Worm (Caenorhabditis elegans) whole organism, midembryonic: ENCODE data around the gene Y57E12B.11.

ENCODE experiments used
- T22C8.4 ChIP-seq: fragments of 200-800 bp; sonication (Bioruptor generic); IDR thresholded peaks from 2 replicates; pipeline ENCODE4 v1.3.6; 2022; ENCODE audit warnings: missing genetic modification characterization, missing compliant biosample characterization
- cog-1 ChIP-seq: sonication (generic microtip); optimal IDR thresholded peaks from 2 replicates; lab custom pipeline; 2016; ENCODE audit warnings: missing genetic modification characterization, missing compliant biosample characterization
- flt-1 ChIP-seq: fragments of 200-800 bp; sonication (Bioruptor generic); IDR thresholded peaks from 2 replicates; pipeline ENCODE4 v1.3.6; 2022; ENCODE audit warnings: missing genetic modification characterization, missing compliant biosample characterization
- klf-2 ChIP-seq: fragments of 200-800 bp; sonication (Bioruptor generic); conservative IDR thresholded peaks from 2 replicates; pipeline ENCODE4 v1.3.6; 2022; ENCODE audit warnings: missing genetic modification reagents, missing genetic modification characterization, missing compliant biosample characterization
- med-1 ChIP-seq: sonication (generic microtip); optimal IDR thresholded peaks from 2 replicates; lab custom pipeline; 2017; ENCODE audit warnings: missing genetic modification characterization, mild to moderate bottlenecking, missing compliant biosample characterization, antibody characterized with exemption, missing genetic modification reagents; ENCODE audit not compliant: insufficient read depth
- ref-1 ChIP-seq: fragments of 200-800 bp; sonication (Bioruptor generic); conservative IDR thresholded peaks from 2 replicates; pipeline ENCODE4 v1.3.6; 2022; ENCODE audit warnings: missing genetic modification reagents, missing genetic modification characterization, missing compliant biosample characterization
- tab-1 ChIP-seq: fragments of 200-800 bp; sonication (Bioruptor generic); IDR thresholded peaks from 2 replicates; pipeline ENCODE4 v1.3.6; 2022; ENCODE audit warnings: missing genetic modification characterization, missing compliant biosample characterization
- ztf-23 ChIP-seq: fragments of 200-800 bp; sonication (Bioruptor generic); IDR thresholded peaks from 2 replicates; pipeline ENCODE4 v1.3.6; 2022; ENCODE audit warnings: missing genetic modification reagents, missing genetic modification characterization, missing compliant biosample characterization
- ztf-29 ChIP-seq: fragments of 200-800 bp; sonication (Bioruptor generic); IDR thresholded peaks from 2 replicates; pipeline ENCODE4 v1.3.6; 2022; ENCODE audit warnings: missing genetic modification reagents, missing genetic modification characterization, missing compliant biosample characterization

Gene Y57E12B.11

DNA sequence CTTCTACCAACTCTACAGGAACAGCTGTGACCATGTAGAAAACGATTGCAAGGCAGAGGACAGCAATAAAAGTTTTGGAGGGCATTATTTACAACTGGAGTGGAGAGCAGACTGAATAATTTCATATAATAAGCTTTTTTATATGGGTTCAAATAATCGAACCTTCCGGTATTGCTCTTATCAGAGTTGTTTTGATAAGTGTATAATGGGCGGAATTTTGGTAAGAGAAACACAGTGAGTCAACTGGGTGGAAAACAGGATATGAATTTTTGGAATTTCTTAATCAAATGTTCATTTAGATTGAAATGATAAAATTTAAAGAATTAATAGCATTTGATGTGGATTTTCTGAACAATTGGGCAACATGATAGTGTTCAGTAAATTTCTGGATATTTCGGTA is at the start of gene Y57E12B.11:
Gene Y57E12B.11, minus strand, starts transcription at position 101 of the 400 bp plus-strand sequence.
- TF ChIP-seq ztf-29 (GFP tag; lab: Robert Waterston, UW) (no peak), cog-1 (tag; lab: Kevin White, UChicago) (no peak), klf-2 (GFP tag; lab: Robert Waterston, UW) (no peak), tab-1 (GFP tag; lab: Robert Waterston, UW) (no peak), ztf-23 (no peak), flt-1 (no peak), ref-1 (GFP tag; lab: Robert Waterston, UW) (no peak), med-1 (GFP tag; lab: Kevin White, UChicago) (no peak), T22C8.4 (GFP tag; lab: Robert Waterston, UW) (no peak)

DNA sequence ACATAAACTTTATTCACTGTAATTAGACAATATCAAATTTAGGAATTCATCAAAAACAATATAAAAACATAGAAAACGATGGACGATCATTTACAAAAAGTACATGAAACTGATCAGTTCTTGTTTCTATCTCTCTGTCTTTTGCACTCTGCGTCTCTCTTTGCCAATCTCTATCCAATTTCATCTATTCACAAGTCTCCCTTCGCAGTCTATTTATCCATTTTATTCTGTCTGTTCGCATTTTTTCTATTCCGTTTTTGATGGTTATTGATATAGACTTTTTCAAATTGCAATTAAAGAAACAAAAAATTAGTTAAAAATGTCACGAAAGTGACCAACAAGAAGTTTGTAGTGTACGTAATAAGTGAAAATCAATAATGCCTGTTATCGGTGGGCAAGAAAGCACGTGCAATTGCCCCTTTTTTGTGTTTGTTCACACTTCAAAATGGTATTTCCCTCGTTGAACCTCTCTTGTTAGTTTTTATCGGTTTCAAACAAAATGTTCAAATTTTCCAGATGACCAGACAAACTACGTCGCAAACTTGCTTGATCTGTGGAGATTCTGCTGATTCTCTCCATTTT is 48.7 kb upstream of the Y57E12B.11 start, which contains the start of gene nhr-42:
Gene nhr-42, plus strand, starts transcription at position 517 of the 582 bp plus-strand sequence.
- TF ChIP-seq med-1 (GFP tag; lab: Kevin White, UChicago) (no peak), ztf-23 (no peak), ztf-29 (GFP tag; lab: Robert Waterston, UW) (no peak), ref-1 (GFP tag; lab: Robert Waterston, UW) (no peak), klf-2 (GFP tag; lab: Robert Waterston, UW) (no peak), cog-1 (tag; lab: Kevin White, UChicago) (no peak), flt-1 (no peak), T22C8.4 (GFP tag; lab: Robert Waterston, UW) (no peak), tab-1 (GFP tag; lab: Robert Waterston, UW) (no peak)

DNA sequence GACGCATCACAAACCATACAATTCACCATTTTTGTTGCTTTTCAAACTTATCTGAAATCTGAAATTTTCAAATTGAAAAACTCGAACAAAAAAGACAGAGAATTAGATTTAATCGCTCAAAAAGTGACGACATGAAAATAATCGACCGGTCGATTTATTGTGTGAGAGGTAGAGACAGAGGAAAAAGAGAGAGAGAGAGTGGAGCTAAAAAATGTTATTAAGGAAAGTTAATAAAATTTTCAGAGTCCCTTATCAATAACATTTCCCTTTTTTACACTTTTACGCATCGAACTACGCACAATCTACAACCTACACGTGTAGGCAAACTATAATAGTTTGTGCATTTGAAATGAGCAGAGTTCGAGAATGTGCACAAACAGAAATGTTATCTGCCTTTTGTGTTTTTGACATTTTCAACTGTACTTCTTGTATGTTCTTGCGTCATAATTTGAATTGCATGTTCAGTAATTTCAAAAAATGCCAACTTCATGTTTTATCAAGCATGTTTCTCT is 47.4 kb upstream of the Y57E12B.11 start, which contains the start of gene nhr-107:
Gene nhr-107, minus strand, starts transcription at position 51 of the 512 bp plus-strand sequence.
- TF ChIP-seq ref-1 (GFP tag; lab: Robert Waterston, UW) (no peak), klf-2 (GFP tag; lab: Robert Waterston, UW) (no peak), T22C8.4 (GFP tag; lab: Robert Waterston, UW) (no peak), flt-1 (no peak), cog-1 (tag; lab: Kevin White, UChicago) (no peak), ztf-29 (GFP tag; lab: Robert Waterston, UW) (no peak), tab-1 (GFP tag; lab: Robert Waterston, UW) (no peak), ztf-23 (no peak), med-1 (GFP tag; lab: Kevin White, UChicago) (no peak)

DNA sequence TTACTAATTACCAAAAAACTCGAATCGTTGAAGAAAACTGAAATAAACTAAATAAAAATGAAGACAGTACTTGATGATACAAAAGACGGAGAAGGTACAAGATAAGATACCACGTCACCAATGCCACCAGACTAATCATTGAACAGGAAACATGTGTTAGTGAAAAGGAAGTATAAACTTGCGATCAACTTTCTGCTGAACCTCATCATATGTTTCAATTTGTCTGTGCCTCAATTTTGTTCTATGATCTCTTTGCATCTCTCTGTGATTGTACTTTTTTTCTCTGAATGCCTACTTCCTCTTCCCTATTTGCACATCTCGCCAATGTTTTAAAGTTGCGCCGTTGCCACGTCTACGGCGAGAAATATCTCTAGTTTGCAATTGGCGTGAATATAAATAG is 44.3 kb upstream of the Y57E12B.11 start:
- TF ChIP-seq flt-1 (no peak), cog-1 (tag; lab: Kevin White, UChicago) (no peak), ztf-23 (no peak), tab-1 (GFP tag; lab: Robert Waterston, UW) (no peak), med-1 (GFP tag; lab: Kevin White, UChicago) (no peak), T22C8.4 (GFP tag; lab: Robert Waterston, UW) (no peak), ref-1 (GFP tag; lab: Robert Waterston, UW) (no peak), ztf-29 (GFP tag; lab: Robert Waterston, UW) (no peak), klf-2 (GFP tag; lab: Robert Waterston, UW) (no peak)

DNA sequence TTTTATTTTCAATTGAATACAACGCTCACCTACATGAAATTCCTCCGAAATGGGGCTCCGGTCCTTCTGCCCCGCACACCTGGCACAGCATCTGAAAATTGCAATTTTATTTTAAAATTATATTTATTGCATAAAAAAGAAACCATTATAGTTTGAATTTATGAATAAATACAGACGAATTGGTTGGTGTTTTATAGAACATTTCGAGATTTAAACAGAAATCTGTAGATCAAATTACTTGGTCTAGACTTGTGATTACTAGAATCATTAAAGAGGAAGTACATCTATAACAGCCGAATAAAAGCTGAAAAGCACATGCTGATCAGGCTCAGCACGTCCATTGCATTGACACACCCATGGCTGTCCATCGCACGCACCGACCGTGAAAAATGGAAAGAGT is 42.1 kb upstream of the Y57E12B.11 start, which contains the start of gene nhr-162:
Gene nhr-162, minus strand, starts transcription at position 101 of the 400 bp plus-strand sequence.
- TF ChIP-seq cog-1 (tag; lab: Kevin White, UChicago) (no peak), ref-1 (GFP tag; lab: Robert Waterston, UW) (no peak), T22C8.4 (GFP tag; lab: Robert Waterston, UW) (no peak)

DNA sequence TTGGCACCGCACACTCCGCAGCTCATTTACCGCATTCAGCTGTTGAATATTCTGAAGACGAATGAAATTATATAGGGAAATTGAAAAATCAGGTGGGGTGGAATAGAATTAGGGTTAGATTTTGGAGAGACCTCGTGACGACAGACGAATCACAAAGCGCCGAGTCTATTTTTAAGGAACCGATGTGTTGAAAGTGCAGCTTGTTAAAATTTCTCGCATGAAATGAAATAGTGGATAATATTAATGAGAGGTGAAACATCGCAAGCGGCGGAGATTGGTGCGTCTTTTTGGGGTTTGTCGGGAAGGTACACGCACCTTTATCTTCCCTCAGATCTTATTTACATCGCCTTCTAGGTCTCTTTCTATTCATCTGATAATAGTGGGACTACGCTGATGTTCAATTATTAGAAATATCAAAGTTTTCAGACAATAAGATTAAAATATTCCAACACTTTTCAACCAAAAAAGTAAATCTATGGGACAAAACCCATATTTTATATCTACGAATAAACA is 40.0 kb upstream of the Y57E12B.11 start, which contains the start of gene nhr-140:
Gene nhr-140, minus strand, starts transcription at position 51 of the 513 bp plus-strand sequence.
- TF ChIP-seq ref-1 (GFP tag; lab: Robert Waterston, UW) (no peak), ztf-23 (no peak), cog-1 (tag; lab: Kevin White, UChicago) (no peak), tab-1 (GFP tag; lab: Robert Waterston, UW) (no peak), T22C8.4 (GFP tag; lab: Robert Waterston, UW) (no peak), ztf-29 (GFP tag; lab: Robert Waterston, UW) (no peak), med-1 (GFP tag; lab: Kevin White, UChicago) (no peak), flt-1 (no peak), klf-2 (GFP tag; lab: Robert Waterston, UW) (no peak)

DNA sequence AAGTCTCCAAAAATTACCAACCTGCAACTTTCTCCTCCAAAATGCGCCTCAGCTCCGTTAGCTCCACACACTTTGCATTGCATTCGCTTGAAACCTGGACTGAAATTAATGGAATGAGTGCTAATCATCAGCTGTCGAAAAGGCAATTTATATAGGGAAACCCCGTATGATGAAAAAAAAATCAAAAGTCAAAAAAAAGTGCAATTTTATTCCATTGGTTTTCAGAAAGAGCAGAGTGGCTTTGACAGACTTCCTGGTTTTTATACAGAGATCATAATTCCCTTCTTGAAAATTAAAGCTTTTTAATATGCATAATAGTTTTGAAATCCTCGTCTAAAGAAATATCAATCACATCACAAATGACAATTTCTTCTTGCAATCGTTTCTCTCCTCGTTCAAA is 38.0 kb upstream of the Y57E12B.11 start, which contains the start of gene nhr-139:
Gene nhr-139, minus strand, starts transcription at position 101 of the 400 bp plus-strand sequence.
- TF ChIP-seq tab-1 (GFP tag; lab: Robert Waterston, UW) (no peak), ztf-29 (GFP tag; lab: Robert Waterston, UW) (no peak), ref-1 (GFP tag; lab: Robert Waterston, UW) (no peak), flt-1 (no peak), cog-1 (tag; lab: Kevin White, UChicago) (no peak), klf-2 (GFP tag; lab: Robert Waterston, UW) (no peak), T22C8.4 (GFP tag; lab: Robert Waterston, UW) (no peak), ztf-23 (no peak), med-1 (GFP tag; lab: Kevin White, UChicago) (no peak)

DNA sequence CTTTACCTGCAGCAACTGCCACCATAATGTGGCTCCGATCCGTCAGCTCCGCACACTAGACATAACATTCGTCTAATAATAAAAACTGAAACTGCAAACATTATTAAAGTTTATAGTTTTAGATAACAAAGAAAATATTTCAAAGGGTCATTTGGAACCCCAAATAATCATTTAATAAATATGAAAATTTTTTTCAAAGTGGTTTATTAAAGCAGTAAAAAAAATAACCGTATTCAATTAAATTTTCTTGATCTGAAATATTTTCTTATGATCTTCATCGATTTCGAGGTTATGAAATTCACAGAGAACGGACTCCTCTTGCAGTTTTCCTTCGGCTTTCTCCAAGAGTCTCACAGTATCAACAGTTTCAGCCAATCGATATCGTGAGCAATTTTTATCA is 36.3 kb upstream of the Y57E12B.11 start, which contains the start of gene nhr-163:
Gene nhr-163, minus strand, starts transcription at position 101 of the 400 bp plus-strand sequence.
- TF ChIP-seq cog-1 (tag; lab: Kevin White, UChicago) (no peak), ztf-23 (no peak), ref-1 (GFP tag; lab: Robert Waterston, UW) (no peak), med-1 (GFP tag; lab: Kevin White, UChicago) (no peak), ztf-29 (GFP tag; lab: Robert Waterston, UW) (no peak), tab-1 (GFP tag; lab: Robert Waterston, UW) (no peak), klf-2 (GFP tag; lab: Robert Waterston, UW) (no peak), T22C8.4 (GFP tag; lab: Robert Waterston, UW) (no peak)
